Fruit fly (Drosophila melanogaster) whole organism, pupa: Measurements from ENCODE around the gene Slip1.

Experiments used
- CG10348 ChIP-seq: fragments of 200-800 bp; sonication (Bioruptor generic); IDR thresholded peaks from 2 replicates; pipeline ENCODE4 v1.3.6; 2022; ENCODE audit warnings: missing biosample characterization, missing genetic modification characterization
- CG12605 ChIP-seq: fragments of 200-800 bp; sonication (Bioruptor generic); IDR thresholded peaks from 2 replicates; pipeline ENCODE4 v1.3.6; 2022; ENCODE audit warnings: missing biosample characterization, missing genetic modification characterization
- CG32121 ChIP-seq: fragments of 200-800 bp; sonication (Bioruptor generic); IDR thresholded peaks from 2 replicates; pipeline ENCODE4 v1.3.6; 2022; ENCODE audit warnings: missing biosample characterization, missing genetic modification characterization
- CG8159 ChIP-seq: fragments of 200-800 bp; sonication (Bioruptor generic); optimal IDR thresholded peaks from 3 replicates; lab custom pipeline; 2018; ENCODE audit warnings: missing biosample characterization, mild to moderate bottlenecking, missing genetic modification characterization, moderate library complexity
- D1 ChIP-seq: fragments of 200-800 bp; sonication (Bioruptor generic); optimal IDR thresholded peaks from 2 replicates; lab custom pipeline; 2018; ENCODE audit warnings: missing biosample characterization, mild to moderate bottlenecking, missing genetic modification characterization, moderate library complexity
- EcR ChIP-seq: fragments of 200-800 bp; sonication (Bioruptor generic); optimal IDR thresholded peaks from 3 replicates; lab custom pipeline; 2019; ENCODE audit warnings: missing biosample characterization, missing genetic modification characterization, mild to moderate bottlenecking, moderate library complexity, missing genetic modification reagents
- Ets98B ChIP-seq: fragments of 200-800 bp; sonication (Bioruptor generic); IDR thresholded peaks from 2 replicates; pipeline ENCODE4 v1.3.6; 2022; ENCODE audit warnings: missing biosample characterization, missing genetic modification characterization
- Pif1A ChIP-seq: fragments of 200-800 bp; sonication (Bioruptor generic); optimal IDR thresholded peaks from 3 replicates; lab custom pipeline; 2016; ENCODE audit warnings: missing biosample characterization, missing genetic modification characterization
- Pif1B ChIP-seq: fragments of 200-800 bp; sonication (Bioruptor generic); optimal IDR thresholded peaks from 3 replicates; lab custom pipeline; 2016; ENCODE audit warnings: missing biosample characterization, missing genetic modification characterization
- Snoo ChIP-seq: fragments of 200-800 bp; sonication (Bioruptor generic); optimal IDR thresholded peaks from 3 replicates; lab custom pipeline; 2017; ENCODE audit warnings: missing biosample characterization, mild to moderate bottlenecking, missing genetic modification characterization, inconsistent platforms
- gl ChIP-seq: fragments of 200-800 bp; sonication (Bioruptor generic); optimal IDR thresholded peaks from 2 replicates; lab custom pipeline; 2018; ENCODE audit warnings: missing biosample characterization, mild to moderate bottlenecking, missing genetic modification characterization

DNA sequence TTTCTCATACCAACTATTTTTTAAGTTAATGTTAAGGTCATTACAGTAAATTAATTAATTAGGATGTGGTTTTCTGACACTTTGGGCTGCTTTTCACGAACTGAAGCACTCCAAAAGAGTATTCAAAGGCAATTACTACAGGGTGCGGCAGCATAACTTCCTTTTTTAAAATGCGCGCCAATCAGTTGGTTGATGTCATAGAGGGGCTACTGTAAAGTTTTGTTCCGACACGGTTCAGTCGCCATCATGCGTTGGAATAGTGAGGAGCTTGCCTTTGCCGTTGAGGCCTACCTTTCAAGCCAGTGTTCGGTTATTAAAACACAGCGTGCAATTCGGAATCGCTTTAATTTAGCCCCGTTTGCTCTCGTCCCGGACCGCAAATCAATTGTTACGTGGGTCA lies 16.0 kb upstream of the Slip1 start:
- TF ChIP-seq CG12605 (GFP tag; lab: Robert Waterston, UW) (no peak), D1 (tag; lab: Kevin White, UChicago) (no peak), Snoo (tag; lab: Kevin White, UChicago) (no peak), CG32121 (GFP tag; lab: Robert Waterston, UW) (no peak), Ets98B (GFP tag; lab: Robert Waterston, UW) (no peak), gl (tag; lab: Kevin White, UChicago) (no peak), CG8159 (no peak), Pif1B (no peak), CG10348 (GFP tag; lab: Robert Waterston, UW) (no peak), EcR (GFP tag; lab: Kevin White, UChicago) (no peak), Pif1A (GFP tag; lab: Kevin White, UChicago) (no peak)
